Worm (Caenorhabditis elegans) whole organism, midembryonic: ENCODE data around the gene lgc-13.

ENCODE experiments used
- klf-2 ChIP-seq: fragments of 200-800 bp; sonication (Bioruptor generic); conservative IDR thresholded peaks from 2 replicates; pipeline ENCODE4 v1.3.6; 2022; ENCODE audit warnings: missing genetic modification reagents, missing genetic modification characterization, missing compliant biosample characterization
- med-1 ChIP-seq: sonication (generic microtip); optimal IDR thresholded peaks from 2 replicates; lab custom pipeline; 2017; ENCODE audit warnings: missing genetic modification characterization, mild to moderate bottlenecking, missing compliant biosample characterization, antibody characterized with exemption, missing genetic modification reagents; ENCODE audit not compliant: insufficient read depth
- ztf-29 ChIP-seq: fragments of 200-800 bp; sonication (Bioruptor generic); IDR thresholded peaks from 2 replicates; pipeline ENCODE4 v1.3.6; 2022; ENCODE audit warnings: missing genetic modification reagents, missing genetic modification characterization, missing compliant biosample characterization

DNA sequence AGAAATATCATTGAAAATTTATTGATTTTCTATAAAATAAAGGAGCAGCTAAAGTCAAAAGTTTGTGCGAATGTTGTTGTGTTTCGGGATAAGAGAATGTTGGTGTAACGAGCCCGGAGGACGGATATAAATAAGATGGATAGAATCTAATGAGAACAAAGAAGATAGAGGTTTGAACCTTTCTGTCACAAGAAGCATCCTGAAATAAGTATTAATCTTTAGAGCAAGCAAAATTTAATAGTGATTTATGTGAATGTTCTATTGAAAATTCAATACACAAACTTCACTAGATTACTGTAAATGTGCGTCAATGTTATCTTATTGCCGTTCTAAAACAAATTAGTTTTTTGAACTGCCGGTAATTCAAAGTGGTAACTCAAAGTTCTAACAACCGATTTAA lies 5.3 kb upstream of the lgc-13 start, which contains the start of gene W03G11.3:
- TF ChIP-seq klf-2 (GFP tag; lab: Robert Waterston, UW) (no peak), med-1 (GFP tag; lab: Kevin White, UChicago) (no peak), ztf-29 (GFP tag; lab: Robert Waterston, UW) (no peak)
